Fruit fly (Drosophila melanogaster) whole organism, pupa: ENCODE data around the gene Naxd.

Experiments used
- CG12605 ChIP-seq: fragments of 200-800 bp; sonication (Bioruptor generic); IDR thresholded peaks from 2 replicates; pipeline ENCODE4 v1.3.6; 2022; ENCODE audit warnings: missing biosample characterization, missing genetic modification characterization
- CG32121 ChIP-seq: fragments of 200-800 bp; sonication (Bioruptor generic); IDR thresholded peaks from 2 replicates; pipeline ENCODE4 v1.3.6; 2022; ENCODE audit warnings: missing biosample characterization, missing genetic modification characterization
- CG34367 ChIP-seq: fragments of 200-800 bp; sonication (Bioruptor generic); optimal IDR thresholded peaks from 2 replicates; lab custom pipeline; 2018; ENCODE audit warnings: missing biosample characterization, mild to moderate bottlenecking, missing genetic modification characterization
- EcR ChIP-seq: fragments of 200-800 bp; sonication (Bioruptor generic); optimal IDR thresholded peaks from 3 replicates; lab custom pipeline; 2019; ENCODE audit warnings: missing biosample characterization, missing genetic modification characterization, mild to moderate bottlenecking, moderate library complexity, missing genetic modification reagents
- Snoo ChIP-seq: fragments of 200-800 bp; sonication (Bioruptor generic); optimal IDR thresholded peaks from 3 replicates; lab custom pipeline; 2017; ENCODE audit warnings: missing biosample characterization, mild to moderate bottlenecking, missing genetic modification characterization, inconsistent platforms
- gl ChIP-seq: fragments of 200-800 bp; sonication (Bioruptor generic); optimal IDR thresholded peaks from 2 replicates; lab custom pipeline; 2018; ENCODE audit warnings: missing biosample characterization, mild to moderate bottlenecking, missing genetic modification characterization

dm6 chr3L:19055064-19055463 is 42.4 kb downstream of the Naxd start:
- TF ChIP-seq EcR (GFP tag; lab: Kevin White, UChicago) (no peak), CG34367 (peak; percentile 51), gl (no peak), CG12605 (0 out of 2 replicates have a peak, but pooled peaks have one; percentile 30), CG32121 (no peak; the same call in 1 of the 2 replicates), Snoo (tag; lab: Kevin White, UChicago) (peak; percentile 31)
